Fruit fly (Drosophila melanogaster) whole organism, embryonic: ENCODE results near the gene Spt7.

Experiments used
- CG10431 ChIP-seq: fragments of 200-800 bp; sonication (Bioruptor generic); optimal IDR thresholded peaks from 3 replicates; lab custom pipeline; 2018; ENCODE audit warnings: missing biosample characterization, mild to moderate bottlenecking, missing genetic modification characterization
- CG10959 ChIP-seq: fragments of 200-800 bp; sonication (Bioruptor generic); IDR thresholded peaks from 2 replicates; pipeline ENCODE4 v1.3.6; 2022; ENCODE audit warnings: missing biosample characterization, missing genetic modification characterization
- CG11560 ChIP-seq: fragments of 200-800 bp; sonication (Bioruptor generic); IDR thresholded peaks from 3 replicates; pipeline ENCODE4 v1.3.6; 2022; ENCODE audit warnings: missing biosample characterization, missing genetic modification characterization
- CG13287 ChIP-seq: fragments of 200-800 bp; sonication (Bioruptor generic); IDR thresholded peaks from 2 replicates; pipeline ENCODE4 v1.3.6; 2022; ENCODE audit warnings: missing biosample characterization, missing genetic modification characterization; ENCODE audit not compliant: partially characterized antibody
- CG13624 ChIP-seq: fragments of 200-800 bp; sonication (Bioruptor generic); optimal IDR thresholded peaks from 2 replicates; lab custom pipeline; 2016; ENCODE audit warnings: missing biosample characterization, missing genetic modification characterization
- CG14050 ChIP-seq: fragments of 200-800 bp; sonication (Bioruptor generic); IDR thresholded peaks from 3 replicates; pipeline ENCODE4 v1.3.6; 2022; ENCODE audit warnings: missing biosample characterization, missing genetic modification characterization
- CG17186 ChIP-seq: fragments of 200-800 bp; sonication (Bioruptor generic); optimal IDR thresholded peaks from 3 replicates; lab custom pipeline; 2017; ENCODE audit warnings: missing biosample characterization, missing genetic modification reagents, missing genetic modification characterization
- CG17361 ChIP-seq: fragments of 200-800 bp; sonication (Bioruptor generic); IDR thresholded peaks from 3 replicates; pipeline ENCODE4 v1.3.6; 2022; ENCODE audit warnings: missing biosample characterization, missing genetic modification characterization
- CG17829 ChIP-seq: fragments of 200-800 bp; optimal IDR thresholded peaks from 2 replicates; lab custom pipeline; 2019; ENCODE audit warnings: missing biosample characterization, mild to moderate bottlenecking, missing genetic modification characterization, moderate library complexity
- CG2120 ChIP-seq: fragments of 200-800 bp; sonication (Bioruptor generic); optimal IDR thresholded peaks from 3 replicates; lab custom pipeline; 2016; ENCODE audit warnings: missing biosample characterization, missing genetic modification characterization
- CG3407 ChIP-seq: fragments of 200-800 bp; sonication (Bioruptor generic); optimal IDR thresholded peaks from 2 replicates; lab custom pipeline; 2018; ENCODE audit warnings: missing biosample characterization, mild to moderate bottlenecking, missing genetic modification characterization
- CG43689 ChIP-seq: fragments of 200-800 bp; sonication (Bioruptor generic); IDR thresholded peaks from 2 replicates; pipeline ENCODE4 v1.3.6; 2022; ENCODE audit warnings: missing biosample characterization, missing genetic modification characterization
- CG4707 ChIP-seq: fragments of 200-800 bp; sonication (Bioruptor generic); optimal IDR thresholded peaks from 2 replicates; lab custom pipeline; 2018; ENCODE audit warnings: missing biosample characterization, mild to moderate bottlenecking, missing genetic modification characterization, moderate library complexity
- CG4854 ChIP-seq: fragments of 200-800 bp; sonication (Bioruptor generic); optimal IDR thresholded peaks from 2 replicates; lab custom pipeline; 2016; ENCODE audit warnings: missing biosample characterization, missing genetic modification characterization, inconsistent platforms
- CG5245 ChIP-seq: fragments of 200-800 bp; sonication (Bioruptor generic); optimal IDR thresholded peaks from 3 replicates; lab custom pipeline; 2016; ENCODE audit warnings: missing biosample characterization, missing genetic modification characterization
- CG6813 ChIP-seq: fragments of 200-800 bp; sonication (Bioruptor generic); optimal IDR thresholded peaks from 2 replicates; lab custom pipeline; 2017; ENCODE audit warnings: missing biosample characterization, missing genetic modification characterization, mild to moderate bottlenecking, moderate library complexity, missing genetic modification reagents
- CG7357 ChIP-seq: fragments of 200-800 bp; sonication (Bioruptor generic); IDR thresholded peaks from 3 replicates; pipeline ENCODE4 v1.3.6; 2022; ENCODE audit warnings: missing biosample characterization, missing genetic modification characterization
- CG8478 ChIP-seq: fragments of >200 bp; optimal IDR thresholded peaks from 2 replicates; lab custom pipeline; 2018
- CG9876 ChIP-seq: fragments of 200-800 bp; sonication (Bioruptor generic); optimal IDR thresholded peaks from 2 replicates; lab custom pipeline; 2016; ENCODE audit warnings: missing biosample characterization, missing genetic modification characterization
- D19B ChIP-seq: fragments of 200-800 bp; sonication (Bioruptor generic); optimal IDR thresholded peaks from 2 replicates; lab custom pipeline; 2017; ENCODE audit warnings: missing biosample characterization, mild to moderate bottlenecking, missing genetic modification characterization
- Eip74EF ChIP-seq, 2 experiments: fragments of 200-800 bp in 1 of 2; fragments of >200 bp in 1 of 2; sonication (Bioruptor generic) in 1 of 2; optimal IDR thresholded peaks; 2 replicates each; lab custom pipeline; 2017 to 2019; ENCODE audit warnings: missing biosample characterization in 2 of 2, missing genetic modification characterization in 2 of 2, mild to moderate bottlenecking in 1 of 2, moderate library complexity in 1 of 2
- H2.0 ChIP-seq: fragments of 200-800 bp; sonication (Bioruptor generic); IDR thresholded peaks from 2 replicates; pipeline ENCODE4 v1.3.6; 2022; ENCODE audit warnings: missing biosample characterization, missing genetic modification characterization
- Hey ChIP-seq: fragments of 200-800 bp; sonication (Bioruptor generic); optimal IDR thresholded peaks from 3 replicates; lab custom pipeline; 2018; ENCODE audit warnings: missing biosample characterization, mild to moderate bottlenecking, missing genetic modification characterization
- HmgZ ChIP-seq: fragments of 200-800 bp; sonication (Bioruptor generic); optimal IDR thresholded peaks from 2 replicates; lab custom pipeline; 2018; ENCODE audit warnings: missing biosample characterization, mild to moderate bottlenecking, missing genetic modification characterization
- Nf-YB ChIP-seq: fragments of 200-800 bp; sonication (Bioruptor generic); optimal IDR thresholded peaks from 3 replicates; lab custom pipeline; 2019; ENCODE audit warnings: missing biosample characterization, mild to moderate bottlenecking, missing genetic modification characterization, moderate library complexity
- Oaz ChIP-seq: fragments of 200-800 bp; sonication (Bioruptor generic); IDR thresholded peaks from 2 replicates; pipeline ENCODE4 v1.3.6; 2022; ENCODE audit warnings: missing biosample characterization, missing genetic modification characterization
- Opbp ChIP-seq: fragments of 200-800 bp; sonication (Bioruptor generic); IDR thresholded peaks from 3 replicates; pipeline ENCODE4 v1.3.6; 2022; ENCODE audit warnings: missing biosample characterization, missing genetic modification characterization; ENCODE audit not compliant: partially characterized antibody
- Poxn ChIP-seq: fragments of 200-800 bp; sonication (Bioruptor generic); IDR thresholded peaks from 2 replicates; pipeline ENCODE4 v1.3.6; 2022; ENCODE audit warnings: missing biosample characterization, missing genetic modification characterization
- Rx ChIP-seq: fragments of 200-800 bp; sonication (Bioruptor generic); IDR thresholded peaks from 2 replicates; pipeline ENCODE4 v1.3.6; 2022; ENCODE audit warnings: missing biosample characterization, missing genetic modification characterization
- Spps ChIP-seq: fragments of 200-800 bp; sonication (Bioruptor generic); optimal IDR thresholded peaks from 2 replicates; lab custom pipeline; 2018; ENCODE audit warnings: missing biosample characterization, mild to moderate bottlenecking, missing genetic modification characterization
- YL-1 ChIP-seq: fragments of 200-800 bp; sonication (Bioruptor generic); optimal IDR thresholded peaks from 3 replicates; lab custom pipeline; 2017; ENCODE audit warnings: missing biosample characterization, mild to moderate bottlenecking, missing genetic modification characterization
- ap ChIP-seq: fragments of 200-800 bp; sonication (Bioruptor generic); IDR thresholded peaks from 2 replicates; pipeline ENCODE4 v1.3.6; 2022; ENCODE audit warnings: missing biosample characterization, missing genetic modification characterization
- ash1 ChIP-seq: fragments of 200-800 bp; sonication (Bioruptor generic); optimal IDR thresholded peaks from 2 replicates; lab custom pipeline; 2018; ENCODE audit warnings: missing biosample characterization, mild to moderate bottlenecking, missing genetic modification characterization
- bcd ChIP-seq: fragments of 200-800 bp; sonication (Bioruptor generic); optimal IDR thresholded peaks from 2 replicates; lab custom pipeline; 2017; ENCODE audit warnings: missing biosample characterization, mild to moderate bottlenecking, missing genetic modification characterization
- cwo ChIP-seq: fragments of 200-800 bp; sonication (Bioruptor generic); optimal IDR thresholded peaks from 3 replicates; lab custom pipeline; 2017; ENCODE audit warnings: missing biosample characterization, missing genetic modification characterization, mild to moderate bottlenecking, moderate library complexity, missing genetic modification reagents
- ewg ChIP-seq: fragments of 200-800 bp; sonication (Bioruptor generic); optimal IDR thresholded peaks from 3 replicates; lab custom pipeline; 2017; ENCODE audit warnings: mild to moderate bottlenecking, missing biosample characterization, missing genetic modification reagents, missing genetic modification characterization
- fd102C ChIP-seq: fragments of 200-800 bp; sonication (Bioruptor generic); optimal IDR thresholded peaks from 2 replicates; lab custom pipeline; 2018; ENCODE audit warnings: missing biosample characterization, mild to moderate bottlenecking, missing genetic modification characterization, moderate library complexity
- gcm2 ChIP-seq: fragments of 200-800 bp; sonication (Bioruptor generic); optimal IDR thresholded peaks from 2 replicates; lab custom pipeline; 2016; ENCODE audit warnings: missing biosample characterization, missing genetic modification characterization
- mld ChIP-seq: fragments of 200-800 bp; sonication (Bioruptor generic); IDR thresholded peaks from 3 replicates; pipeline ENCODE4 v1.3.6; 2022; ENCODE audit warnings: missing biosample characterization, missing genetic modification characterization; ENCODE audit not compliant: partially characterized antibody
- nmo ChIP-seq: fragments of 200-800 bp; sonication (Bioruptor generic); optimal IDR thresholded peaks from 2 replicates; lab custom pipeline; 2018; ENCODE audit warnings: missing biosample characterization, mild to moderate bottlenecking, missing genetic modification characterization, moderate library complexity
- pan ChIP-seq, 4 experiments: fragments of >200 bp in 3 of 4; fragments of 200-800 bp in 1 of 4; sonication (Bioruptor generic) in 1 of 4; optimal IDR thresholded peaks in 3 of 4; IDR thresholded peaks in 1 of 4; 2 replicates each; pipeline versions ENCODE4 v1.3.6 to Lab custom; 2017 to 2022; ENCODE audit warnings: missing biosample characterization in 2 of 4, missing genetic modification characterization in 2 of 4, mixed read lengths in 1 of 4
- prd ChIP-seq, 3 experiments: fragments of >200 bp in 2 of 3; fragments of 200-800 bp in 1 of 3; sonication (Bioruptor generic) in 1 of 3; optimal IDR thresholded peaks in 2 of 3; IDR thresholded peaks in 1 of 3; 2 replicates in 2 of 3; 3 replicates in 1 of 3; pipeline versions ENCODE4 v1.3.6 to Lab custom; 2017 to 2022; ENCODE audit warnings: missing biosample characterization in 1 of 3, missing genetic modification characterization in 1 of 3
- pros ChIP-seq: fragments of 200-800 bp; sonication (Bioruptor generic); optimal IDR thresholded peaks from 3 replicates; lab custom pipeline; 2019; ENCODE audit warnings: missing biosample characterization, mild to moderate bottlenecking, missing genetic modification characterization, moderate library complexity
- tin ChIP-seq: fragments of 200-800 bp; sonication (Bioruptor generic); optimal IDR thresholded peaks from 3 replicates; lab custom pipeline; 2016; ENCODE audit warnings: missing biosample characterization, missing genetic modification characterization
- trh ChIP-seq: fragments of 200-800 bp; sonication (Bioruptor generic); optimal IDR thresholded peaks from 2 replicates; lab custom pipeline; 2016; ENCODE audit warnings: missing biosample characterization, missing genetic modification characterization
- wor ChIP-seq: fragments of 200-800 bp; sonication (Bioruptor generic); IDR thresholded peaks from 2 replicates; pipeline ENCODE4 v1.3.6; 2022; ENCODE audit warnings: missing biosample characterization, missing genetic modification characterization
- z ChIP-seq: fragments of 200-800 bp; sonication (Bioruptor generic); IDR thresholded peaks from 3 replicates; pipeline ENCODE4 v1.3.6; 2022; ENCODE audit warnings: missing biosample characterization, missing genetic modification characterization
- zfh1 ChIP-seq: fragments of 200-800 bp; sonication (Bioruptor generic); IDR thresholded peaks from 3 replicates; pipeline ENCODE4 v1.3.6; 2022; ENCODE audit warnings: missing biosample characterization, missing genetic modification characterization
- zfh2 ChIP-seq: fragments of 200-800 bp; sonication (Bioruptor generic); optimal IDR thresholded peaks from 2 replicates; lab custom pipeline; 2016; ENCODE audit warnings: missing biosample characterization, missing genetic modification characterization

Spt7 gene

DNA sequence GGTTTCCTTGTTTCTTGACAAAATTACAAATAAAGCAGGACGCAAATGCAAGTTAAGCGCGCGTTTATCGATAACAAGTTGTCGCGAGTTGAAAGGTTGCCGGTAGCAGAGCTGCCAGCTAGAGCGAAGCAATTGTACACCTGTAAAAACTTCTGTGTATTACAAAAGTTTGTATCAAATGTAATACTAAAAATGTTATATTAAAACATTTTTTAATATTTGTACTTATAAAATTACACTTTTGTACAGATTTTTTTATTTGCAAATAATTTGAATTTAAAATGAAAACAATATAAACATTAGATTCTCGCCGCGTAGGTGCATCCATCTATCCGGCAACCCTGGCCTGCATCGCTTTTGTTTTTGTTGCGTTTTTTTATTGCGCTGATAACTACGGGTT is 5.6 kb upstream of the Spt7 start, which contains the start of the genes CG8142 and Ucp4A (continued):
- peak; percentile 85 for TF ChIP-seq CG11560 (tag; lab: Robert Waterston, UW)
- peak in 1 of 2 experiments; percentile 56 for TF ChIP-seq Eip74EF (GFP tag; optimal IDR thresholded peaks at IDR 0.05; lab: Kevin White, UChicago)
- TF ChIP-seq CG14050 (GFP tag; lab: Robert Waterston, UW) = peak; percentile 92
- peak; percentile 93 for TF ChIP-seq nmo (GFP tag; lab: Kevin White, UChicago)
- no peak for TF ChIP-seq mld (GFP tag; lab: Robert Waterston, UW)
- no peak for TF ChIP-seq CG8478
- no peak for TF ChIP-seq pan (optimal IDR thresholded peaks at IDR 0.05; lab: Kevin White, UChicago)
- peak in 1 of 2 experiments; percentile 98 for TF ChIP-seq pan (GFP tag; optimal IDR thresholded peaks at IDR 0.05 in 1 of 2, IDR thresholded peaks at IDR 0.05 in 1 of 2)
- peak; percentile 82 for TF ChIP-seq Spps (tag; lab: Kevin White, UChicago)
- no peak for TF ChIP-seq fd102C (GFP tag; lab: Kevin White, UChicago)
- peak; percentile 81 for TF ChIP-seq cwo (GFP tag; lab: Kevin White, UChicago)
- peak; percentile 85 for TF ChIP-seq CG2120 (GFP tag; lab: Kevin White, UChicago)
- peak; percentile 93 for TF ChIP-seq ap (GFP tag; lab: Robert Waterston, UW)
- TF ChIP-seq CG17186 = peak; percentile 45
- peak; percentile 75 for TF ChIP-seq CG3407 (GFP tag; lab: Kevin White, UChicago)
- peak; percentile 85 for TF ChIP-seq HmgZ (tag; lab: Kevin White, UChicago)
- peak; percentile 87 for TF ChIP-seq trh (GFP tag; lab: Kevin White, UChicago)
- peak; percentile 95 for TF ChIP-seq wor (GFP tag; lab: Robert Waterston, UW)
- no peak for TF ChIP-seq pros
- no peak; the same call in 1 of the 2 replicates for TF ChIP-seq CG13287 (GFP tag; lab: Robert Waterston, UW)
- peak; percentile 72 for TF ChIP-seq ewg
- peak; percentile 93 for TF ChIP-seq CG17361 (GFP tag; lab: Robert Waterston, UW)
- peak; percentile 94 for TF ChIP-seq CG17829 (tag; lab: Kevin White, UChicago)
- peak; percentile 63 for TF ChIP-seq Nf-YB (GFP tag; lab: Kevin White, UChicago)
- peak; percentile 29; the same call in 1 of the 3 replicates for TF ChIP-seq z
- TF ChIP-seq CG10959 (GFP tag; lab: Robert Waterston, UW) = peak; percentile 89
- peak; percentile 93 for TF ChIP-seq tin (GFP tag; lab: Kevin White, UChicago)
- TF ChIP-seq YL-1 (GFP tag; lab: Kevin White, UChicago) = peak; percentile 41
- peak; percentile 89 for TF ChIP-seq Rx (GFP tag; lab: Robert Waterston, UW)
- peak; percentile 89 for TF ChIP-seq CG7357
- peak; percentile 84 for TF ChIP-seq Poxn (GFP tag; lab: Robert Waterston, UW)
- no peak for TF ChIP-seq Hey
- peak; percentile 47 for TF ChIP-seq gcm2
- peak; percentile 60 for TF ChIP-seq CG4854
- peak; percentile 76 for TF ChIP-seq CG5245 (GFP tag; lab: Kevin White, UChicago)
- TF ChIP-seq Opbp (GFP tag; lab: Robert Waterston, UW) = 0 out of 3 replicates have a peak, but pooled peaks have one; percentile 14
- TF ChIP-seq bcd (GFP tag; lab: Kevin White, UChicago) = peak; percentile 93
- TF ChIP-seq zfh1 (GFP tag; lab: Robert Waterston, UW) = peak; percentile 96
- peak; percentile 90 for TF ChIP-seq CG43689
- TF ChIP-seq Oaz (GFP tag; lab: Robert Waterston, UW) = peak; percentile 92
- peak; percentile 96 for TF ChIP-seq H2.0 (GFP tag; lab: Robert Waterston, UW)
- peak; percentile 42 for TF ChIP-seq CG10431 (GFP tag; lab: Kevin White, UChicago)
- no peak for TF ChIP-seq CG9876 (GFP tag; lab: Kevin White, UChicago)
- peak; percentile 76 for TF ChIP-seq D19B (GFP tag; lab: Kevin White, UChicago)
- TF ChIP-seq CG13624 = peak; percentile 48
- peak; percentile 78 for TF ChIP-seq CG6813 (GFP tag; lab: Kevin White, UChicago)
- peak; percentile 62 for TF ChIP-seq zfh2 (GFP tag; lab: Kevin White, UChicago)
- TF ChIP-seq ash1 (GFP tag; lab: Kevin White, UChicago) = no peak
- peak; percentile 15 for TF ChIP-seq CG4707 (GFP tag; lab: Kevin White, UChicago)
- no peak for TF ChIP-seq prd (optimal IDR thresholded peaks at IDR 0.05; lab: Kevin White, UChicago)
- peak; percentile 98 for TF ChIP-seq prd (GFP tag; IDR thresholded peaks at IDR 0.05; lab: Robert Waterston, UW)
